Fruit fly (Drosophila melanogaster) whole organism, adult: ENCODE measurements around the gene CG9269.
A peak's percentile ranks its signal among the peaks of the same experiment; 100 is the strongest.

Source experiments
- CG1620 ChIP-seq: fragments of 200-800 bp; sonication (Bioruptor generic); optimal IDR thresholded peaks from 2 replicates; lab custom pipeline; 2016; ENCODE audit warnings: missing biosample characterization, missing genetic modification characterization
- CG33017 ChIP-seq: fragments of 200-800 bp; sonication (Bioruptor generic); optimal IDR thresholded peaks from 2 replicates; lab custom pipeline; 2018; ENCODE audit warnings: missing biosample characterization, mild to moderate bottlenecking, missing genetic modification characterization, moderate library complexity
- CG5204 ChIP-seq: fragments of 200-800 bp; sonication (Bioruptor generic); optimal IDR thresholded peaks from 2 replicates; lab custom pipeline; 2016; ENCODE audit warnings: missing biosample characterization, missing genetic modification characterization
- CG7045 ChIP-seq: fragments of 200-800 bp; sonication (Bioruptor generic); optimal IDR thresholded peaks from 2 replicates; lab custom pipeline; 2017; ENCODE audit warnings: missing biosample characterization, mild to moderate bottlenecking, missing genetic modification characterization
- Hr96 ChIP-seq: fragments of 200-800 bp; sonication (Bioruptor generic); optimal IDR thresholded peaks from 2 replicates; lab custom pipeline; 2016; ENCODE audit warnings: missing biosample characterization, missing genetic modification characterization
- Mnt ChIP-seq: fragments of 200-800 bp; sonication (Bioruptor generic); optimal IDR thresholded peaks from 2 replicates; lab custom pipeline; 2016; ENCODE audit warnings: missing biosample characterization, mild to moderate bottlenecking, missing genetic modification characterization
- bab1 ChIP-seq: fragments of 200-800 bp; sonication (Bioruptor generic); optimal IDR thresholded peaks from 3 replicates; lab custom pipeline; 2019; ENCODE audit warnings: missing biosample characterization, mild to moderate bottlenecking, missing genetic modification characterization, moderate library complexity
- cic ChIP-seq: fragments of 200-800 bp; sonication (Bioruptor generic); optimal IDR thresholded peaks from 2 replicates; lab custom pipeline; 2017; ENCODE audit warnings: missing biosample characterization, mild to moderate bottlenecking, missing genetic modification characterization, moderate library complexity
- kay ChIP-seq: fragments of 200-800 bp; sonication (Bioruptor generic); peaks from one replicate; lab custom pipeline; 2016; ENCODE audit warnings: missing biosample characterization, missing genetic modification characterization, borderline replicate concordance
- pad ChIP-seq: fragments of 200-800 bp; sonication (Bioruptor generic); optimal IDR thresholded peaks from 3 replicates; lab custom pipeline; 2017; ENCODE audit warnings: missing biosample characterization, missing genetic modification characterization, mild to moderate bottlenecking, moderate library complexity, missing genetic modification reagents
- toe ChIP-seq: fragments of 200-800 bp; sonication (Bioruptor generic); optimal IDR thresholded peaks from 2 replicates; lab custom pipeline; 2016; ENCODE audit warnings: missing biosample characterization, missing genetic modification characterization

DNA sequence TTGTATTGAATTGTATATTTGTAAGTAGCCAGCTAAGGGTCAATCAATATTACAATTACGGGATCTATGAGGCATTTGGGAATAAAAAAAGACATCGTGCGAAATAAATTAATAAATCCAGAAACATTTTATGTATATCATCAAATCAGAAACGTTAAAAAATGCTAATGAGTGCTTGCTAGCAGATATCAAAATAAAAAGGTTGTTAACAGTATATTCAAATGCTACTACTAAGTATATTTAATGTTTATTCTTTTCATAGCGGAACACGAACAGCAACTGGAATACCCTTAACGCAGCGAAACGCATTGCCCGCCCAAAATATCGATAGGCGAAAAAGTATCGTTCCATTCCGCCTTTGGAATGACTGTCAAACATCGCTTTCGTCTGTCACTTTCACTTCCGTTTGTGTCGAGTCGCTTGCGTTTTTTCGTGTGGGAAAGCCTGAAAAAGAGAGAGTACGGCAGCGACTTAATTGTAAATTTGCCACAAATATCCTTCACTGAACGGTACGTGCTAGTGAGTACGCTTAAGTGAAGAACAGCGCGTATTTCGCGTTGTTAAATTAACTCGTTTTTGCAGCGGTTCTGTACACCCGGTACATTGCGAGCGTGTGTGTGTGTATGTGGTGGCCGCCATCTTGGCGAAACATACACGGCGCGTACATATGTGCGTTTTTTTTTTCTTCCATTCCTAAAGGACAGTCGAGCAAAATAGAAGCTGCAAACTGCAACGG is 45.4 kb downstream of the CG9269 start, which contains the start of gene B52:
- TF ChIP-seq toe (GFP tag; lab: Kevin White, UChicago) (peak; percentile 44), Hr96 (GFP tag; lab: Kevin White, UChicago) (peak; percentile 83), CG7045 (GFP tag; lab: Kevin White, UChicago) (peak; percentile 67), CG33017 (tag; lab: Kevin White, UChicago) (peak; percentile 69), CG1620 (GFP tag; lab: Kevin White, UChicago) (peak; percentile 73), kay (no peak), CG5204 (GFP tag; lab: Kevin White, UChicago) (peak; percentile 72), pad (peak; percentile 54), bab1 (GFP tag; lab: Kevin White, UChicago) (peak; percentile 81), Mnt (GFP tag; lab: Kevin White, UChicago) (peak; percentile 72), cic (peak; percentile 33)
